Worm (Caenorhabditis elegans) whole organism, young adult: Measurements from ENCODE around the gene R02F11.1.

Source experiments
- C06A6.2 ChIP-seq: fragments of 200-800 bp; sonication (Bioruptor generic); conservative IDR thresholded peaks from 2 replicates; pipeline ENCODE4 v1.3.6; 2022; ENCODE audit warnings: missing genetic modification characterization, missing compliant biosample characterization
- C17E4.6 ChIP-seq: fragments of 200-800 bp; sonication (Bioruptor generic); IDR thresholded peaks from 2 replicates; pipeline ENCODE4 v1.3.6; 2022; ENCODE audit warnings: missing genetic modification reagents, missing genetic modification characterization, missing compliant biosample characterization
- F10E7.11 ChIP-seq: sonication (generic microtip); optimal IDR thresholded peaks from 2 replicates; lab custom pipeline; 2017; ENCODE audit warnings: mild to moderate bottlenecking, missing genetic modification characterization, moderate library complexity, missing compliant biosample characterization
- F22D6.2 ChIP-seq: sonication (generic microtip); optimal IDR thresholded peaks from 2 replicates; lab custom pipeline; 2016; ENCODE audit warnings: mild to moderate bottlenecking, missing genetic modification characterization, missing compliant biosample characterization
- F33H1.4 ChIP-seq: fragments of 200-800 bp; sonication (Bioruptor generic); IDR thresholded peaks from 2 replicates; pipeline ENCODE4 v1.3.6; 2022; ENCODE audit warnings: missing genetic modification reagents, missing genetic modification characterization, missing compliant biosample characterization
- F37B4.10 ChIP-seq: fragments of 200-800 bp; sonication (Bioruptor generic); IDR thresholded peaks from 2 replicates; pipeline ENCODE4 v1.3.6; 2022; ENCODE audit warnings: missing genetic modification characterization, missing compliant biosample characterization
- F52B5.7 ChIP-seq: sonication (generic microtip); optimal IDR thresholded peaks from 2 replicates; lab custom pipeline; 2016; ENCODE audit warnings: mild to moderate bottlenecking, missing genetic modification characterization, missing compliant biosample characterization
- Y95B8A.8 ChIP-seq: fragments of 200-800 bp; sonication (Bioruptor generic); IDR thresholded peaks from 2 replicates; pipeline ENCODE4 v1.3.6; 2022; ENCODE audit warnings: missing genetic modification reagents, missing genetic modification characterization, missing compliant biosample characterization
- athp-1 ChIP-seq: sonication (generic microtip); optimal IDR thresholded peaks from 2 replicates; lab custom pipeline; 2017; ENCODE audit warnings: mild to moderate bottlenecking, missing genetic modification characterization, missing compliant biosample characterization
- bed-1 ChIP-seq: fragments of 200-800 bp; sonication (Bioruptor generic); IDR thresholded peaks from 2 replicates; pipeline ENCODE4 v1.3.6; 2022; ENCODE audit warnings: missing genetic modification reagents, missing genetic modification characterization, missing compliant biosample characterization
- bed-2 ChIP-seq: fragments of 200-800 bp; sonication (Bioruptor generic); IDR thresholded peaks from 2 replicates; pipeline ENCODE4 v1.3.6; 2022; ENCODE audit warnings: missing genetic modification reagents, missing genetic modification characterization, missing compliant biosample characterization
- ccch-3 ChIP-seq: fragments of 200-800 bp; sonication (Bioruptor generic); optimal IDR thresholded peaks from 2 replicates; lab custom pipeline; 2018; ENCODE audit warnings: mild to moderate bottlenecking, missing genetic modification characterization, missing compliant biosample characterization
- cebp-1 ChIP-seq, 2 experiments: fragments of 200-800 bp in 1 of 2; sonication (Bioruptor generic) in 1 of 2; sonication (generic microtip) in 1 of 2; IDR thresholded peaks in 1 of 2; optimal IDR thresholded peaks in 1 of 2; 2 replicates each; pipeline versions ENCODE4 v1.3.6 to Lab custom; 2017 to 2022; ENCODE audit warnings: missing compliant biosample characterization in 2 of 2, missing genetic modification characterization in 2 of 2, mild to moderate bottlenecking in 1 of 2, missing genetic modification reagents in 1 of 2, moderate library complexity in 1 of 2
- ceh-27 ChIP-seq: fragments of 200-800 bp; sonication (Bioruptor generic); optimal IDR thresholded peaks from 2 replicates; lab custom pipeline; 2018; ENCODE audit warnings: mild to moderate bottlenecking, missing genetic modification characterization, moderate library complexity, missing compliant biosample characterization
- ceh-40 ChIP-seq: fragments of 200-800 bp; sonication (Bioruptor generic); IDR thresholded peaks from 2 replicates; pipeline ENCODE4 v1.3.6; 2022; ENCODE audit warnings: missing genetic modification characterization, missing compliant biosample characterization
- ceh-58 ChIP-seq: fragments of 200-800 bp; sonication (Bioruptor generic); IDR thresholded peaks from 2 replicates; pipeline ENCODE4 v1.3.6; 2022; ENCODE audit warnings: missing genetic modification characterization, missing compliant biosample characterization
- ceh-91 ChIP-seq: fragments of 200-800 bp; sonication (Bioruptor generic); IDR thresholded peaks from 2 replicates; pipeline ENCODE4 v1.3.6; 2022; ENCODE audit warnings: missing genetic modification reagents, missing genetic modification characterization, missing compliant biosample characterization
- dox-1 ChIP-seq: fragments of 200-800 bp; sonication (Bioruptor generic); IDR thresholded peaks from 2 replicates; pipeline ENCODE4 v1.3.6; 2022; ENCODE audit warnings: missing genetic modification reagents, missing genetic modification characterization, missing compliant biosample characterization
- dpff-1 ChIP-seq: sonication (generic microtip); optimal IDR thresholded peaks from 2 replicates; lab custom pipeline; 2017; ENCODE audit warnings: mild to moderate bottlenecking, missing genetic modification characterization, missing compliant biosample characterization
- egl-18 ChIP-seq: fragments of 200-800 bp; sonication (Bioruptor generic); IDR thresholded peaks from 2 replicates; pipeline ENCODE4 v1.3.6; 2022; ENCODE audit warnings: missing genetic modification reagents, missing genetic modification characterization, missing compliant biosample characterization
- egl-44 ChIP-seq: fragments of 200-800 bp; sonication (Bioruptor generic); IDR thresholded peaks from 2 replicates; pipeline ENCODE4 v1.3.6; 2022; ENCODE audit warnings: missing genetic modification reagents, missing genetic modification characterization, missing compliant biosample characterization
- him-1 ChIP-seq: sonication (generic microtip); optimal IDR thresholded peaks from 2 replicates; lab custom pipeline; 2016; ENCODE audit warnings: missing genotype, missing genetic modification reagents, missing genetic modification characterization, missing compliant biosample characterization
- hmg-20 ChIP-seq: fragments of 200-800 bp; sonication (Bioruptor generic); IDR thresholded peaks from 2 replicates; pipeline ENCODE4 v1.3.6; 2022; ENCODE audit warnings: missing genetic modification reagents, missing genetic modification characterization, missing compliant biosample characterization
- hrde-1 ChIP-seq: sonication (generic microtip); optimal IDR thresholded peaks from 2 replicates; lab custom pipeline; 2016; ENCODE audit warnings: missing genetic modification characterization, mild to moderate bottlenecking, missing compliant biosample characterization, moderate library complexity, missing genotype, missing genetic modification reagents, borderline replicate concordance
- let-526 ChIP-seq: fragments of 200-800 bp; sonication (Bioruptor generic); IDR thresholded peaks from 2 replicates; pipeline ENCODE4 v1.3.6; 2022; ENCODE audit warnings: missing genetic modification reagents, missing genetic modification characterization, missing compliant biosample characterization
- let-607 ChIP-seq, 2 experiments: fragments of 200-800 bp in 1 of 2; sonication (Bioruptor generic) in 1 of 2; sonication (generic microtip) in 1 of 2; optimal IDR thresholded peaks; 2 replicates each; lab custom pipeline; 2016 to 2018; ENCODE audit warnings: mild to moderate bottlenecking in 2 of 2, missing compliant biosample characterization in 2 of 2, missing genetic modification characterization in 2 of 2, moderate library complexity in 2 of 2, missing genotype in 1 of 2
- lin-54 ChIP-seq: fragments of 200-800 bp; sonication (Bioruptor generic); optimal IDR thresholded peaks from 2 replicates; lab custom pipeline; 2018; ENCODE audit warnings: mild to moderate bottlenecking, missing genetic modification characterization, missing compliant biosample characterization
- lsl-1 ChIP-seq: fragments of 200-800 bp; sonication (Bioruptor generic); optimal IDR thresholded peaks from 2 replicates; lab custom pipeline; 2018; ENCODE audit warnings: mild to moderate bottlenecking, missing genetic modification characterization, moderate library complexity, missing compliant biosample characterization
- lsy-27 ChIP-seq: sonication (generic microtip); optimal IDR thresholded peaks from 2 replicates; lab custom pipeline; 2017; ENCODE audit warnings: missing genetic modification characterization, mild to moderate bottlenecking, missing compliant biosample characterization, antibody characterized with exemption, missing genotype, borderline replicate concordance; ENCODE audit not compliant: insufficient read depth
- mcd-1 ChIP-seq: fragments of 200-800 bp; sonication (Bioruptor generic); IDR thresholded peaks from 2 replicates; pipeline ENCODE4 v1.3.6; 2022; ENCODE audit warnings: missing genetic modification reagents, missing genetic modification characterization, missing compliant biosample characterization
- mxl-1 ChIP-seq: sonication (generic microtip); optimal IDR thresholded peaks from 2 replicates; lab custom pipeline; 2016; ENCODE audit warnings: missing genetic modification characterization, missing compliant biosample characterization
- nfyb-1 ChIP-seq: fragments of 200-800 bp; sonication (Bioruptor generic); IDR thresholded peaks from 2 replicates; pipeline ENCODE4 v1.3.6; 2022; ENCODE audit warnings: missing genetic modification reagents, missing genetic modification characterization, missing compliant biosample characterization
- nhr-90 ChIP-seq: sonication (generic microtip); optimal IDR thresholded peaks from 2 replicates; lab custom pipeline; 2016; ENCODE audit warnings: missing genotype, mild to moderate bottlenecking, missing genetic modification characterization, missing compliant biosample characterization
- pha-4 ChIP-seq: fragments of 150-350 bp; sonication (generic microtip); optimal IDR thresholded peaks from 2 replicates; lab custom pipeline; 2014; ENCODE audit warnings: missing biosample characterization, missing genetic modification reagents, missing genetic modification characterization
- rpc-1 ChIP-seq, 2 experiments: fragments of 150-350 bp in 1 of 2; sonication (generic microtip) in 1 of 2; optimal IDR thresholded peaks; 2 replicates each; lab custom pipeline; 2014 to 2018; ENCODE audit warnings: missing biosample characterization in 1 of 2, missing genetic modification characterization in 1 of 2, missing genetic modification reagents in 1 of 2, missing genotype in 1 of 2
- snpc-1.3 ChIP-seq: sonication (generic microtip); optimal IDR thresholded peaks from 2 replicates; lab custom pipeline; 2017; ENCODE audit warnings: missing genetic modification characterization, mild to moderate bottlenecking, missing compliant biosample characterization, antibody characterized with exemption, moderate library complexity, missing genotype, missing genetic modification reagents; ENCODE audit not compliant: insufficient read depth
- snpc-3.4 ChIP-seq: sonication (generic microtip); optimal IDR thresholded peaks from 2 replicates; lab custom pipeline; 2017; ENCODE audit warnings: missing genetic modification characterization, mild to moderate bottlenecking, missing compliant biosample characterization, antibody characterized with exemption, moderate library complexity, missing genotype, missing genetic modification reagents
- zim-3 ChIP-seq: sonication (generic microtip); optimal IDR thresholded peaks from 2 replicates; lab custom pipeline; 2017; ENCODE audit warnings: mild to moderate bottlenecking, missing genetic modification characterization, moderate library complexity, missing compliant biosample characterization
- ztf-18 ChIP-seq: sonication (generic microtip); optimal IDR thresholded peaks from 2 replicates; lab custom pipeline; 2016; ENCODE audit warnings: missing genotype, mild to moderate bottlenecking, missing genetic modification characterization, missing compliant biosample characterization
- ztf-25 ChIP-seq: fragments of 200-800 bp; sonication (Bioruptor generic); IDR thresholded peaks from 2 replicates; pipeline ENCODE4 v1.3.6; 2022; ENCODE audit warnings: missing genetic modification reagents, missing genetic modification characterization, missing compliant biosample characterization

R02F11.1 gene

ce11 chrV:4777388-4777986 is 23.4 kb upstream of the R02F11.1 start, which contains the start of gene C18G1.1 (continued):
- TF ChIP-seq cebp-1 (GFP tag; IDR thresholded peaks at IDR 0.05; lab: Robert Waterston, UW) (no peak), cebp-1 (tag; optimal IDR thresholded peaks at IDR 0.05; lab: Kevin White, UChicago) (no peak)

- TF ChIP-seq snpc-1.3 (tag; lab: Kevin White, UChicago) = no peak
- no peak for TF ChIP-seq ceh-40
- TF ChIP-seq dox-1 (GFP tag; lab: Robert Waterston, UW) = no peak
- TF ChIP-seq zim-3 = no peak
- TF ChIP-seq dpff-1 = no peak
- TF ChIP-seq Y95B8A.8 (GFP tag; lab: Robert Waterston, UW) = no peak
- TF ChIP-seq F37B4.10 (GFP tag; lab: Robert Waterston, UW) = no peak
- no peak for TF ChIP-seq bed-1
- TF ChIP-seq egl-18 (GFP tag; lab: Robert Waterston, UW) = no peak
- TF ChIP-seq F22D6.2 (tag; lab: Kevin White, UChicago) = no peak
- no peak for TF ChIP-seq let-607 (tag; optimal IDR thresholded peaks at IDR 0.05; lab: Kevin White, UChicago)
- no peak for TF ChIP-seq bed-2
- TF ChIP-seq F10E7.11 (tag; lab: Kevin White, UChicago) = no peak
- TF ChIP-seq, all 124 proteins: peak for 0
Observed at ce11 chrV:4783313-4783712, 17.6 kb upstream of the R02F11.1 start, which contains the start of gene Y60C6A.1. TSS of gene Y60C6A.1 (plus strand) at chrV:4783613.

ce11 chrV:4785333-4785852 is 15.5 kb upstream of the R02F11.1 start, which contains the start of the genes Y60C6A.2 and Y60C6A.3:
TSS of gene Y60C6A.2 (minus strand) at chrV:4785433.
TSS of gene Y60C6A.3 (plus strand) at chrV:4785802.
- TF ChIP-seq mxl-1 = no peak
- TF ChIP-seq rpc-1 (optimal IDR thresholded peaks at IDR 0.05; lab: Kevin White, UChicago) = no peak
- no peak for TF ChIP-seq rpc-1 (tag; optimal IDR thresholded peaks at IDR 0.05; lab: Kevin White, UChicago)
- TF ChIP-seq F22D6.2 (tag; lab: Kevin White, UChicago) = no peak
- TF ChIP-seq nhr-90 = no peak
- no peak for TF ChIP-seq ceh-91
- no peak for TF ChIP-seq let-607 (tag; optimal IDR thresholded peaks at IDR 0.05; lab: Kevin White, UChicago)
- TF ChIP-seq ceh-27 (GFP tag; lab: Kevin White, UChicago) = no peak
- TF ChIP-seq ztf-18 (tag; lab: Kevin White, UChicago) = no peak
- no peak for TF ChIP-seq hmg-20 (GFP tag; lab: Robert Waterston, UW)
- TF ChIP-seq lsl-1 (GFP tag; lab: Kevin White, UChicago) = no peak
- no peak for TF ChIP-seq nfyb-1 (GFP tag; lab: Robert Waterston, UW)
- TF ChIP-seq lsy-27 (tag; lab: Kevin White, UChicago) = no peak
- TF ChIP-seq snpc-3.4 (tag; lab: Kevin White, UChicago) = no peak
- TF ChIP-seq ceh-58 (GFP tag; lab: Robert Waterston, UW) = no peak
- TF ChIP-seq ccch-3 = no peak
- TF ChIP-seq pha-4 = no peak
- no peak for TF ChIP-seq C17E4.6 (GFP tag; lab: Robert Waterston, UW)
- no peak for TF ChIP-seq mcd-1 (GFP tag; lab: Robert Waterston, UW)
- TF ChIP-seq ztf-25 (GFP tag; lab: Robert Waterston, UW) = no peak
- no peak for TF ChIP-seq F52B5.7 (tag; lab: Kevin White, UChicago)
- TF ChIP-seq, all 124 proteins: peak for 0

- TF ChIP-seq F52B5.7 (tag; lab: Kevin White, UChicago) (no peak), hrde-1 (tag; lab: Kevin White, UChicago) (no peak), athp-1 (tag; lab: Kevin White, UChicago) (no peak), lin-54 (GFP tag; lab: Kevin White, UChicago) (no peak), C06A6.2 (no peak), ccch-3 (no peak), egl-44 (GFP tag; lab: Robert Waterston, UW) (no peak), him-1 (tag; lab: Kevin White, UChicago) (no peak), F33H1.4 (GFP tag; lab: Robert Waterston, UW) (no peak), let-526 (GFP tag; lab: Robert Waterston, UW) (no peak)
Observed at ce11 chrV:4787166-4787565, 13.7 kb upstream of the R02F11.1 start, which contains the start of gene R02F11.9. TSS of gene R02F11.9 (plus strand) at chrV:4787466.
